Worm (Caenorhabditis elegans) whole organism, young adult: ENCODE results near the gene F01D5.3.

Experiments
- Y53F4B.3 ChIP-seq: fragments of 200-800 bp; sonication (Bioruptor generic); IDR thresholded peaks from 2 replicates; pipeline ENCODE4 v1.3.6; 2022; ENCODE audit warnings: missing genetic modification reagents, missing genetic modification characterization, missing compliant biosample characterization
- ama-1 ChIP-seq, 3 experiments: fragments of 150-350 bp in 1 of 3; sonication (generic microtip) in 2 of 3; optimal IDR thresholded peaks; 2 replicates each; lab custom pipeline; 2014 to 2018; ENCODE audit warnings: missing biosample characterization in 2 of 3, missing genetic modification characterization in 2 of 3, missing genetic modification reagents in 2 of 3
- aptf-2 ChIP-seq: fragments of 200-800 bp; sonication (Bioruptor generic); conservative IDR thresholded peaks from 2 replicates; pipeline ENCODE4 v1.3.6; 2022; ENCODE audit warnings: missing genetic modification reagents, missing genetic modification characterization, missing compliant biosample characterization
- ccch-3 ChIP-seq: fragments of 200-800 bp; sonication (Bioruptor generic); optimal IDR thresholded peaks from 2 replicates; lab custom pipeline; 2018; ENCODE audit warnings: mild to moderate bottlenecking, missing genetic modification characterization, missing compliant biosample characterization
- let-526 ChIP-seq: fragments of 200-800 bp; sonication (Bioruptor generic); IDR thresholded peaks from 2 replicates; pipeline ENCODE4 v1.3.6; 2022; ENCODE audit warnings: missing genetic modification reagents, missing genetic modification characterization, missing compliant biosample characterization
- madf-10 ChIP-seq: sonication (generic microtip); optimal IDR thresholded peaks from 2 replicates; lab custom pipeline; 2016; ENCODE audit warnings: mild to moderate bottlenecking, missing genetic modification characterization, missing compliant biosample characterization
- nfya-1 ChIP-seq: sonication (generic microtip); optimal IDR thresholded peaks from 2 replicates; lab custom pipeline; 2017; ENCODE audit warnings: antibody characterized with exemption, missing compliant biosample characterization, missing genetic modification characterization, borderline replicate concordance; ENCODE audit not compliant: insufficient read depth
- rec-8 ChIP-seq, 2 experiments: sonication (generic microtip); optimal IDR thresholded peaks; 2 replicates each; lab custom pipeline; 2016; ENCODE audit warnings: mild to moderate bottlenecking in 2 of 2, missing genetic modification characterization in 2 of 2, missing genetic modification reagents in 2 of 2, missing genotype in 2 of 2, missing biosample characterization in 1 of 2, missing compliant biosample characterization in 1 of 2, moderate library complexity in 1 of 2

DNA sequence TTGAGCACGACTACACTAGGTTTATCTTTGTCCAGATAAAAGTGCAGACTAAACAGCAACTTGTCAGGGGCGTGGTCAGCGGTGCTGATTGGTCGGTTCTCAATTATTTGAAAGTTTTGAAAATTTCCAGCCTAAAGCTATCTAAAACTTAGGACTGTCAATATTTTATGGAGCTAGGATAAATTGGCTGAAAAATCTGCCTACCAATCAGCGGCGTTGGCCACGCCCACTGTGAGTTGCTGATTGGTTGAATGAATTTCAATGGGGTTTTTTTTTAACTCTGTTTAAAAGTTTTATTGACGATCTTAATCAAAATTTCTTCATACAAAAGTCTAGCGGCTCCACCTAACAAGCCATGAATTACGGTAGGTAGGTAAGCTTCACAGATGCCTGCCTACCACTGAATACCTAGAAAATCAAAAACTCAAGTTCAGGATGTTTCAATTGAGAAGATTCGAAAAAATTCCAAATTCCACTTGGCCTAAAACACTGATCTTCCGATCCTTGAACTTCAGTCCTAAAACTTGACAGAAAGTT is 46.1 kb upstream of the F01D5.3 start:
- TF ChIP-seq Y53F4B.3 (GFP tag; lab: Robert Waterston, UW) (no peak), rec-8 (tag; optimal IDR thresholded peaks at IDR 0.05; lab: Kevin White, UChicago) (no peak), nfya-1 (tag; lab: Kevin White, UChicago) (no peak), madf-10 (tag; lab: Kevin White, UChicago) (no peak), let-526 (GFP tag; lab: Robert Waterston, UW) (no peak), ccch-3 (GFP tag; lab: Kevin White, UChicago) (no peak), ama-1 (optimal IDR thresholded peaks at IDR 0.05; lab: Kevin White, UChicago) (no peak), ama-1 (GFP tag; optimal IDR thresholded peaks at IDR 0.05; lab: Kevin White, UChicago) (no peak), aptf-2 (GFP tag; lab: Robert Waterston, UW) (no peak)
